Fruit fly (Drosophila melanogaster) whole organism: ENCODE data around the gene Gbs-70E.

Experiments used
- CG8478 ChIP-seq: fragments of >200 bp; optimal IDR thresholded peaks from 2 replicates; lab custom pipeline; 2018; ENCODE audit warnings: inconsistent platforms
- Dll ChIP-seq: fragments of >200 bp; optimal IDR thresholded peaks from 2 replicates; lab custom pipeline; 2017
- EcR ChIP-seq, 2 experiments: fragments of >200 bp; optimal IDR thresholded peaks; 2 replicates each; lab custom pipeline; 2017; ENCODE audit warnings: missing biosample characterization in 2 of 2, missing genetic modification characterization in 2 of 2, missing genetic modification reagents in 2 of 2
- pan ChIP-seq: fragments of >200 bp; optimal IDR thresholded peaks from 2 replicates; lab custom pipeline; 2017
- psq ChIP-seq: fragments of >200 bp; optimal IDR thresholded peaks from 2 replicates; lab custom pipeline; 2017
- usp ChIP-seq: fragments of >200 bp; optimal IDR thresholded peaks from 2 replicates; lab custom pipeline; 2017; ENCODE audit warnings: missing biosample characterization, missing genetic modification characterization, mixed read lengths

dm6 chr3L:14547811-14548765 lies 2.7 kb downstream of the Gbs-70E start:
- TF ChIP-seq CG8478 (lab: Kevin White, UChicago) (no peak), psq (lab: Kevin White, UChicago) (no peak), Dll (lab: Kevin White, UChicago) (no peak), usp (no peak), EcR (GFP tag; optimal IDR thresholded peaks at IDR 0.05; lab: Kevin White, UChicago) (no peak), pan (lab: Kevin White, UChicago) (no peak)
